Fruit fly (Drosophila melanogaster) whole organism, embryonic: ENCODE data around the gene Tbc1d22.

Experiments used
- Atf-2 ChIP-seq: fragments of 200-800 bp; sonication (Bioruptor generic); optimal IDR thresholded peaks from 2 replicates; lab custom pipeline; 2016; ENCODE audit warnings: missing biosample characterization, missing genetic modification characterization
- CG10274 ChIP-seq: fragments of 200-800 bp; sonication (Bioruptor generic); optimal IDR thresholded peaks from 3 replicates; lab custom pipeline; 2017; ENCODE audit warnings: missing biosample characterization, mild to moderate bottlenecking, missing genetic modification characterization
- CG10959 ChIP-seq: fragments of 200-800 bp; sonication (Bioruptor generic); IDR thresholded peaks from 2 replicates; pipeline ENCODE4 v1.3.6; 2022; ENCODE audit warnings: missing biosample characterization, missing genetic modification characterization
- CG12236 ChIP-seq: fragments of 200-800 bp; sonication (Bioruptor generic); optimal IDR thresholded peaks from 2 replicates; lab custom pipeline; 2016; ENCODE audit warnings: missing biosample characterization, missing genetic modification characterization
- CG15269 ChIP-seq: fragments of 200-800 bp; sonication (Bioruptor generic); optimal IDR thresholded peaks from 2 replicates; lab custom pipeline; 2018; ENCODE audit warnings: missing biosample characterization, mild to moderate bottlenecking, missing genetic modification characterization, moderate library complexity
- CG17361 ChIP-seq: fragments of 200-800 bp; sonication (Bioruptor generic); IDR thresholded peaks from 3 replicates; pipeline ENCODE4 v1.3.6; 2022; ENCODE audit warnings: missing biosample characterization, missing genetic modification characterization
- CG17568 ChIP-seq: fragments of 200-800 bp; sonication (Bioruptor generic); optimal IDR thresholded peaks from 2 replicates; lab custom pipeline; 2018; ENCODE audit warnings: missing biosample characterization, mild to moderate bottlenecking, missing genetic modification characterization, moderate library complexity
- CG17612 ChIP-seq: fragments of 200-800 bp; sonication (Bioruptor generic); IDR thresholded peaks from 2 replicates; pipeline ENCODE4 v1.3.6; 2022; ENCODE audit warnings: missing biosample characterization, missing genetic modification characterization
- CG18764 ChIP-seq: fragments of 200-800 bp; sonication (Bioruptor generic); optimal IDR thresholded peaks from 3 replicates; lab custom pipeline; 2016; ENCODE audit warnings: missing biosample characterization, missing genetic modification characterization
- CG2199 ChIP-seq: fragments of 200-800 bp; sonication (Bioruptor generic); IDR thresholded peaks from 3 replicates; pipeline ENCODE4 v1.3.6; 2022; ENCODE audit warnings: missing biosample characterization, missing genetic modification characterization
- CG30403 ChIP-seq: fragments of 200-800 bp; sonication (Bioruptor generic); optimal IDR thresholded peaks from 3 replicates; lab custom pipeline; 2016; ENCODE audit warnings: missing biosample characterization, missing genetic modification characterization
- CG32532 ChIP-seq: fragments of 200-800 bp; sonication (Bioruptor generic); IDR thresholded peaks from 2 replicates; pipeline ENCODE4 v1.3.6; 2022; ENCODE audit warnings: missing biosample characterization, missing genetic modification characterization
- CG3838 ChIP-seq: fragments of 200-800 bp; sonication (Bioruptor generic); optimal IDR thresholded peaks from 3 replicates; lab custom pipeline; 2016; ENCODE audit warnings: missing biosample characterization, missing genetic modification characterization
- CG4617 ChIP-seq: fragments of 200-800 bp; sonication (Bioruptor generic); optimal IDR thresholded peaks from 3 replicates; lab custom pipeline; 2016; ENCODE audit warnings: missing biosample characterization, missing genetic modification characterization, borderline replicate concordance
- CG6254 ChIP-seq: fragments of 200-800 bp; sonication (Bioruptor generic); optimal IDR thresholded peaks from 3 replicates; lab custom pipeline; 2017; ENCODE audit warnings: mild to moderate bottlenecking, missing biosample characterization, missing genetic modification reagents, missing genetic modification characterization
- CG6272 ChIP-seq: fragments of 200-800 bp; sonication (Bioruptor generic); IDR thresholded peaks from 2 replicates; pipeline ENCODE4 v1.3.6; 2022; ENCODE audit warnings: missing biosample characterization, missing genetic modification characterization
- CG7271 ChIP-seq: fragments of 200-800 bp; sonication (Bioruptor generic); optimal IDR thresholded peaks from 2 replicates; lab custom pipeline; 2018; ENCODE audit warnings: missing biosample characterization, mild to moderate bottlenecking, missing genetic modification characterization, moderate library complexity
- D ChIP-seq, 2 experiments: fragments of 200-800 bp in 1 of 2; fragments of >200 bp in 1 of 2; sonication (Bioruptor generic) in 1 of 2; optimal IDR thresholded peaks; 2 replicates in 1 of 2; 3 replicates in 1 of 2; lab custom pipeline; 2017; ENCODE audit warnings: mild to moderate bottlenecking in 1 of 2, missing biosample characterization in 1 of 2, missing genetic modification characterization in 1 of 2, missing genetic modification reagents in 1 of 2
- Gsc ChIP-seq: fragments of 200-800 bp; sonication (Bioruptor generic); IDR thresholded peaks from 2 replicates; pipeline ENCODE4 v1.3.6; 2022; ENCODE audit warnings: missing biosample characterization, missing genetic modification characterization
- HLH3B ChIP-seq: fragments of 200-800 bp; sonication (Bioruptor generic); IDR thresholded peaks from 2 replicates; pipeline ENCODE4 v1.3.6; 2022; ENCODE audit warnings: missing biosample characterization, missing genetic modification characterization
- Hmr ChIP-seq: fragments of 200-800 bp; sonication (Bioruptor generic); optimal IDR thresholded peaks from 3 replicates; lab custom pipeline; 2017; ENCODE audit warnings: mild to moderate bottlenecking, missing biosample characterization, missing genetic modification reagents, missing genetic modification characterization
- Hmx ChIP-seq: fragments of 200-800 bp; sonication (Bioruptor generic); optimal IDR thresholded peaks from 2 replicates; lab custom pipeline; 2016; ENCODE audit warnings: missing biosample characterization, missing genetic modification characterization
- Hsf ChIP-seq: fragments of 200-800 bp; sonication (Bioruptor generic); optimal IDR thresholded peaks from 3 replicates; lab custom pipeline; 2016; ENCODE audit warnings: missing biosample characterization, missing genetic modification characterization
- MBD-R2 ChIP-seq: fragments of 200-800 bp; sonication (Bioruptor generic); IDR thresholded peaks from 2 replicates; pipeline ENCODE4 v1.3.6; 2022; ENCODE audit warnings: missing biosample characterization, missing genetic modification characterization
- NC2α ChIP-seq: fragments of 200-800 bp; sonication (Bioruptor generic); optimal IDR thresholded peaks from 2 replicates; lab custom pipeline; 2016; ENCODE audit warnings: missing biosample characterization, missing genetic modification characterization
- NK7.1 ChIP-seq: fragments of 200-800 bp; sonication (Bioruptor generic); optimal IDR thresholded peaks from 3 replicates; lab custom pipeline; 2016; ENCODE audit warnings: missing biosample characterization, missing genetic modification characterization
- Tbp ChIP-seq: fragments of >200 bp; optimal IDR thresholded peaks from 2 replicates; lab custom pipeline; 2018; ENCODE audit warnings: missing biosample characterization, missing genetic modification characterization
- br ChIP-seq: fragments of >200 bp; optimal IDR thresholded peaks from 2 replicates; lab custom pipeline; 2017
- btn ChIP-seq: fragments of 200-800 bp; sonication (Bioruptor generic); optimal IDR thresholded peaks from 2 replicates; lab custom pipeline; 2016; ENCODE audit warnings: missing biosample characterization, missing genetic modification characterization
- ci ChIP-seq: fragments of 200-800 bp; sonication (Bioruptor generic); IDR thresholded peaks from 3 replicates; pipeline ENCODE4 v1.3.6; 2022; ENCODE audit warnings: missing biosample characterization, missing genetic modification characterization
- en ChIP-seq: fragments of 200-800 bp; sonication (Bioruptor generic); optimal IDR thresholded peaks from 2 replicates; lab custom pipeline; 2016; ENCODE audit warnings: missing biosample characterization, missing genetic modification characterization
- fru ChIP-seq: fragments of >200 bp; optimal IDR thresholded peaks from 2 replicates; lab custom pipeline; 2017
- gem ChIP-seq: fragments of 200-800 bp; sonication (Bioruptor generic); optimal IDR thresholded peaks from 2 replicates; lab custom pipeline; 2019; ENCODE audit warnings: missing biosample characterization, mild to moderate bottlenecking, missing genetic modification characterization, moderate library complexity
- ind ChIP-seq: fragments of 200-800 bp; sonication (Bioruptor generic); optimal IDR thresholded peaks from 3 replicates; lab custom pipeline; 2016; ENCODE audit warnings: missing biosample characterization, missing genetic modification characterization
- klu ChIP-seq: fragments of 200-800 bp; sonication (Bioruptor generic); IDR thresholded peaks from 2 replicates; pipeline ENCODE4 v1.3.6; 2022; ENCODE audit warnings: missing biosample characterization, missing genetic modification characterization
- knrl ChIP-seq: fragments of 200-800 bp; sonication (Bioruptor generic); IDR thresholded peaks from 3 replicates; pipeline ENCODE4 v1.3.6; 2022; ENCODE audit warnings: missing biosample characterization, missing genetic modification characterization; ENCODE audit not compliant: partially characterized antibody
- lola ChIP-seq, 3 experiments: fragments of >200 bp in 2 of 3; fragments of 200-800 bp in 1 of 3; sonication (Bioruptor generic) in 1 of 3; optimal IDR thresholded peaks; 2 replicates each; lab custom pipeline; 2017 to 2019; ENCODE audit warnings: missing biosample characterization in 3 of 3, missing genetic modification characterization in 3 of 3, mild to moderate bottlenecking in 1 of 3, moderate library complexity in 1 of 3
- otp ChIP-seq: fragments of 200-800 bp; sonication (Bioruptor generic); IDR thresholded peaks from 3 replicates; pipeline ENCODE4, ENCODE4 v1.3.6; 2022; ENCODE audit warnings: missing biosample characterization, missing genetic modification characterization
- peb ChIP-seq: fragments of 200-800 bp; sonication (Bioruptor generic); IDR thresholded peaks from 2 replicates; pipeline ENCODE4 v1.3.6; 2022; ENCODE audit warnings: missing biosample characterization, missing genetic modification characterization
- phol ChIP-seq: fragments of 200-800 bp; sonication (Bioruptor generic); optimal IDR thresholded peaks from 3 replicates; lab custom pipeline; 2018; ENCODE audit warnings: missing biosample characterization, mild to moderate bottlenecking, missing genetic modification characterization, moderate library complexity
- repo ChIP-seq: fragments of 200-800 bp; sonication (Bioruptor generic); optimal IDR thresholded peaks from 2 replicates; lab custom pipeline; 2016; ENCODE audit warnings: missing biosample characterization, missing genetic modification characterization
- run ChIP-seq: fragments of 200-800 bp; sonication (Bioruptor generic); optimal IDR thresholded peaks from 3 replicates; lab custom pipeline; 2018; ENCODE audit warnings: missing biosample characterization, mild to moderate bottlenecking, missing genetic modification characterization
- scrt ChIP-seq: fragments of 200-800 bp; sonication (Bioruptor generic); optimal IDR thresholded peaks from 2 replicates; lab custom pipeline; 2018; ENCODE audit warnings: missing biosample characterization, mild to moderate bottlenecking, missing genetic modification characterization, moderate library complexity
- sd ChIP-seq: fragments of 200-800 bp; sonication (Bioruptor generic); optimal IDR thresholded peaks from 3 replicates; lab custom pipeline; 2018; ENCODE audit warnings: missing biosample characterization, mild to moderate bottlenecking, missing genetic modification characterization, moderate library complexity
- seq ChIP-seq: fragments of 200-800 bp; sonication (Bioruptor generic); IDR thresholded peaks from 2 replicates; pipeline ENCODE4 v1.3.6; 2022; ENCODE audit warnings: missing biosample characterization, missing genetic modification characterization
- slou ChIP-seq: fragments of 200-800 bp; sonication (Bioruptor generic); optimal IDR thresholded peaks from 3 replicates; lab custom pipeline; 2016; ENCODE audit warnings: missing biosample characterization, missing genetic modification characterization
- trem ChIP-seq: fragments of 200-800 bp; optimal IDR thresholded peaks from 3 replicates; lab custom pipeline; 2019; ENCODE audit warnings: missing biosample characterization, mild to moderate bottlenecking, missing genetic modification characterization, moderate library complexity
- unpg ChIP-seq: fragments of 200-800 bp; sonication (Bioruptor generic); optimal IDR thresholded peaks from 3 replicates; lab custom pipeline; 2018; ENCODE audit warnings: missing biosample characterization, mild to moderate bottlenecking, missing genetic modification characterization, moderate library complexity
- wdn ChIP-seq: fragments of 200-800 bp; sonication (Bioruptor generic); IDR thresholded peaks from 2 replicates; pipeline ENCODE4 v1.3.6; 2022; ENCODE audit warnings: missing biosample characterization, missing genetic modification characterization
- wor ChIP-seq: fragments of 200-800 bp; sonication (Bioruptor generic); IDR thresholded peaks from 2 replicates; pipeline ENCODE4 v1.3.6; 2022; ENCODE audit warnings: missing biosample characterization, missing genetic modification characterization
- zfh1 ChIP-seq: fragments of 200-800 bp; sonication (Bioruptor generic); IDR thresholded peaks from 3 replicates; pipeline ENCODE4 v1.3.6; 2022; ENCODE audit warnings: missing biosample characterization, missing genetic modification characterization
- zfh2 ChIP-seq: fragments of 200-800 bp; sonication (Bioruptor generic); optimal IDR thresholded peaks from 2 replicates; lab custom pipeline; 2016; ENCODE audit warnings: missing biosample characterization, missing genetic modification characterization

Tbc1d22 gene

DNA sequence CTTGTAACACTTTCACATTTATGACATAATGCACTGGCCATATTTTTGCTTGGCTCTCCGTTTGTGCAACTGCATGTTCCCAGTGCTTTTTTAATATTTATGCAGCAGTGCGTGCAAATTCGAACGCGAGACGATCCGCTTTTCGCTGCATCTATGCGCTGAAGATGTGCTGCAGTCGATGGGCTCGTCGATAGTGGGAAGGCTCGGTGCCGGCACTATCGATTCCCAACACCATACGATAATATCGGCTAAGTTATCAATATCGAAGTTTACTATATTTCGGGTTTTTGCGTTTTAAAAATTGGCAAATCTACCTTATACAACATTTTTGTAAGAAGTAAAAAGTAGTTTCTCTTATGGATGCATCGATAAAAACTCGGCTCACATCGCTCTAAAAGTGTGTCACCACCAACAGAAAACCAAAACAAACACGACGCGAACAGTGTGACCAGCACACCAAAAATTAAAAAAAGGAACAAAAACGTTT is 4.3 kb upstream of the Tbc1d22 start, which contains the start of gene RhoGAP93B (continued):
- TF ChIP-seq wdn (GFP tag; lab: Robert Waterston, UW) (peak; percentile 61), slou (GFP tag; lab: Kevin White, UChicago) (no peak), CG2199 (GFP tag; lab: Robert Waterston, UW) (peak; percentile 88; the same call in 2 of the 3 replicates), peb (GFP tag; lab: Robert Waterston, UW) (peak; percentile 80), CG15269 (no peak), repo (GFP tag; lab: Kevin White, UChicago) (peak; percentile 76), Hmr (peak; percentile 79), trem (tag; lab: Kevin White, UChicago) (peak; percentile 89), fru (no peak), CG4617 (GFP tag; lab: Kevin White, UChicago) (peak; percentile 56), knrl (GFP tag; lab: Robert Waterston, UW) (peak; percentile 100), scrt (GFP tag; lab: Kevin White, UChicago) (no peak), HLH3B (GFP tag; lab: Robert Waterston, UW) (peak; percentile 93), sd (tag; lab: Kevin White, UChicago) (no peak), ind (GFP tag; lab: Kevin White, UChicago) (peak; percentile 83), CG10959 (GFP tag; lab: Robert Waterston, UW) (peak; percentile 92), CG3838 (GFP tag; lab: Kevin White, UChicago) (peak; percentile 79), unpg (GFP tag; lab: Kevin White, UChicago) (peak; percentile 65), CG7271 (peak; percentile 84), CG30403 (GFP tag; lab: Kevin White, UChicago) (peak; percentile 81), wor (peak; percentile 75), NC2α (GFP tag; lab: Kevin White, UChicago) (peak; percentile 69), CG12236 (peak; percentile 57), en (GFP tag; lab: Kevin White, UChicago) (peak; percentile 55), otp (peak; percentile 90), Hmx (GFP tag; lab: Kevin White, UChicago) (no peak), phol (peak; percentile 87), CG17612 (GFP tag; lab: Robert Waterston, UW) (peak; percentile 78), CG6272 (peak; percentile 96), ci (GFP tag; lab: Robert Waterston, UW) (peak; percentile 88), CG17568 (GFP tag; lab: Kevin White, UChicago) (no peak), CG10274 (peak; percentile 25), br (lab: Kevin White, UChicago) (no peak), Atf-2 (GFP tag; lab: Kevin White, UChicago) (peak; percentile 72), btn (GFP tag; lab: Kevin White, UChicago) (peak; percentile 86), Hsf (GFP tag; lab: Kevin White, UChicago) (peak; percentile 76), gem (tag; lab: Kevin White, UChicago) (peak; percentile 80), lola (GFP tag; optimal IDR thresholded peaks at IDR 0.05; lab: Kevin White, UChicago) (peak in 1 of 3 experiments; percentile 78), run (tag; lab: Kevin White, UChicago) (peak; percentile 40), CG6254 (GFP tag; lab: Kevin White, UChicago) (peak; percentile 74), CG32532 (peak; percentile 94), Tbp (GFP tag; lab: Kevin White, UChicago) (no peak), zfh1 (GFP tag; lab: Robert Waterston, UW) (peak; percentile 85), klu (GFP tag; lab: Robert Waterston, UW) (peak; percentile 84), NK7.1 (GFP tag; lab: Kevin White, UChicago) (peak; percentile 63), MBD-R2 (GFP tag; lab: Robert Waterston, UW) (peak; percentile 96), CG18764 (GFP tag; lab: Kevin White, UChicago) (peak; percentile 63), D (optimal IDR thresholded peaks at IDR 0.05; lab: Kevin White, UChicago) (peak; percentile 5), D (GFP tag; optimal IDR thresholded peaks at IDR 0.05; lab: Kevin White, UChicago) (peak; percentile 55), zfh2 (GFP tag; lab: Kevin White, UChicago) (peak; percentile 92), CG17361 (GFP tag; lab: Robert Waterston, UW) (peak; percentile 84), seq (GFP tag; lab: Robert Waterston, UW) (peak; percentile 79), Gsc (0 out of 2 replicates have a peak, but pooled peaks have one; percentile 28)
